Worm (Caenorhabditis elegans) whole organism, L1 larva: ENCODE results near the gene mac-1.
A peak's percentile ranks its signal among the peaks of the same experiment; 100 is the strongest.
"Not testable (repeated sequence)": the region's sequence is repeated elsewhere in the genome, so short reads cannot be mapped to it uniquely, and the experiment has no call there.

Experiments
- C16A3.4 ChIP-seq: fragments of 150-350 bp; optimal IDR thresholded peaks from 2 replicates; lab custom pipeline; 2014; ENCODE audit warnings: missing biosample characterization, missing genetic modification characterization
- aha-1 ChIP-seq: fragments of 150-350 bp; optimal IDR thresholded peaks from 2 replicates; lab custom pipeline; 2014; ENCODE audit warnings: missing biosample characterization, missing genetic modification characterization
- blmp-1 ChIP-seq: fragments of 150-350 bp; optimal IDR thresholded peaks from 2 replicates; lab custom pipeline; 2014; ENCODE audit warnings: missing biosample characterization, missing genetic modification characterization
- ceh-63 ChIP-seq: fragments of 200-800 bp; sonication (Bioruptor generic); optimal IDR thresholded peaks from 2 replicates; lab custom pipeline; 2018; ENCODE audit warnings: mild to moderate bottlenecking, missing genetic modification characterization, missing compliant biosample characterization
- ceh-88 ChIP-seq: fragments of 200-800 bp; sonication (Bioruptor generic); IDR thresholded peaks from 2 replicates; pipeline ENCODE4 v1.3.6; 2022; ENCODE audit warnings: missing genetic modification characterization, missing compliant biosample characterization
- dpl-1 ChIP-seq, 3 experiments: fragments of 150-350 bp in 2 of 3; sonication (generic microtip) in 1 of 3; optimal IDR thresholded peaks; 2 replicates each; lab custom pipeline; 2014 to 2017; ENCODE audit warnings: missing biosample characterization in 3 of 3, missing genetic modification characterization in 3 of 3, missing genetic modification reagents in 3 of 3
- egl-13 ChIP-seq: sonication (generic microtip); optimal IDR thresholded peaks from 2 replicates; lab custom pipeline; 2016; ENCODE audit warnings: missing genotype, missing genetic modification reagents, missing genetic modification characterization, missing compliant biosample characterization
- ets-5 ChIP-seq: fragments of 200-800 bp; sonication (Bioruptor generic); IDR thresholded peaks from 2 replicates; pipeline ENCODE4 v1.3.6; 2022; ENCODE audit warnings: missing genetic modification characterization, missing compliant biosample characterization
- fkh-10 ChIP-seq: sonication (generic microtip); optimal IDR thresholded peaks from 2 replicates; lab custom pipeline; 2017; ENCODE audit warnings: missing biosample characterization, missing genetic modification reagents, missing genetic modification characterization
- fkh-4 ChIP-seq: sonication (generic microtip); optimal IDR thresholded peaks from 2 replicates; lab custom pipeline; 2016; ENCODE audit warnings: missing compliant biosample characterization, missing genetic modification characterization, borderline replicate concordance
- grh-1 ChIP-seq: fragments of 200-800 bp; sonication (Bioruptor generic); IDR thresholded peaks from 2 replicates; pipeline ENCODE4 v1.3.6; 2022; ENCODE audit warnings: missing genetic modification reagents, missing genetic modification characterization, missing compliant biosample characterization
- hlh-17 ChIP-seq: fragments of 200-800 bp; sonication (Bioruptor generic); optimal IDR thresholded peaks from 2 replicates; lab custom pipeline; 2018; ENCODE audit warnings: missing genetic modification characterization, mild to moderate bottlenecking, missing compliant biosample characterization, moderate library complexity, borderline replicate concordance
- jun-1 ChIP-seq: fragments of 150-350 bp; optimal IDR thresholded peaks from 2 replicates; lab custom pipeline; 2014; ENCODE audit warnings: missing biosample characterization, missing genetic modification reagents, missing genetic modification characterization
- lin-13 ChIP-seq: fragments of 150-350 bp; optimal IDR thresholded peaks from 2 replicates; lab custom pipeline; 2014; ENCODE audit warnings: missing biosample characterization, missing genetic modification reagents, missing genetic modification characterization
- lin-14 ChIP-seq: fragments of 200-800 bp; sonication (Bioruptor generic); optimal IDR thresholded peaks from 2 replicates; lab custom pipeline; 2018; ENCODE audit warnings: mild to moderate bottlenecking, missing genetic modification characterization, moderate library complexity, missing compliant biosample characterization
- lin-35 ChIP-seq, 2 experiments: fragments of 150-350 bp; optimal IDR thresholded peaks; 2 replicates each; lab custom pipeline; 2014; ENCODE audit warnings: missing biosample characterization in 2 of 2, missing genetic modification characterization in 2 of 2, missing genetic modification reagents in 2 of 2
- lin-39 ChIP-seq: fragments of 150-350 bp; optimal IDR thresholded peaks from 2 replicates; lab custom pipeline; 2014; ENCODE audit warnings: missing biosample characterization, missing genetic modification reagents, missing genetic modification characterization
- lir-3 ChIP-seq: sonication (generic microtip); optimal IDR thresholded peaks from 2 replicates; lab custom pipeline; 2016; ENCODE audit warnings: mild to moderate bottlenecking, missing genetic modification characterization, moderate library complexity, missing compliant biosample characterization; ENCODE audit not compliant: poor library complexity
- lsy-2 ChIP-seq, 2 experiments: fragments of 150-350 bp; optimal IDR thresholded peaks; 2 replicates each; lab custom pipeline; 2014; ENCODE audit warnings: missing biosample characterization in 2 of 2, missing genetic modification characterization in 2 of 2
- mef-2 ChIP-seq: fragments of 150-350 bp; optimal IDR thresholded peaks from 2 replicates; lab custom pipeline; 2014; ENCODE audit warnings: missing biosample characterization, missing genetic modification characterization
- mep-1 ChIP-seq: fragments of 150-350 bp; optimal IDR thresholded peaks from 2 replicates; lab custom pipeline; 2014; ENCODE audit warnings: missing biosample characterization, missing genetic modification characterization
- nhr-19 ChIP-seq: fragments of 200-800 bp; sonication (Bioruptor generic); conservative IDR thresholded peaks from 2 replicates; pipeline ENCODE4 v1.3.6; 2022; ENCODE audit warnings: missing genetic modification characterization, missing compliant biosample characterization
- nhr-237 ChIP-seq: fragments of 150-350 bp; optimal IDR thresholded peaks from 2 replicates; lab custom pipeline; 2014; ENCODE audit warnings: missing biosample characterization, missing genetic modification characterization
- nhr-71 ChIP-seq: sonication (generic microtip); optimal IDR thresholded peaks from 2 replicates; lab custom pipeline; 2016; ENCODE audit warnings: mild to moderate bottlenecking, missing genetic modification characterization, moderate library complexity, missing compliant biosample characterization
- nhr-90 ChIP-seq: sonication (generic microtip); optimal IDR thresholded peaks from 2 replicates; lab custom pipeline; 2016; ENCODE audit warnings: mild to moderate bottlenecking, missing genetic modification characterization, missing compliant biosample characterization; ENCODE audit not compliant: poor library complexity
- pqm-1 ChIP-seq: sonication (generic microtip); optimal IDR thresholded peaks from 3 replicates; lab custom pipeline; 2017; ENCODE audit warnings: missing biosample characterization, missing genetic modification characterization
- rnt-1 ChIP-seq: sonication (generic microtip); optimal IDR thresholded peaks from 2 replicates; lab custom pipeline; 2016; ENCODE audit warnings: mild to moderate bottlenecking, missing genetic modification characterization, moderate library complexity, missing compliant biosample characterization
- snpc-4 ChIP-seq: fragments of 150-350 bp; optimal IDR thresholded peaks from 2 replicates; lab custom pipeline; 2014; ENCODE audit warnings: missing biosample characterization, missing genetic modification characterization
- snu-23 ChIP-seq: sonication (generic microtip); optimal IDR thresholded peaks from 2 replicates; lab custom pipeline; 2016; ENCODE audit warnings: missing genetic modification characterization, missing compliant biosample characterization
- unc-130 ChIP-seq: fragments of 150-350 bp; optimal IDR thresholded peaks from 2 replicates; lab custom pipeline; 2017; ENCODE audit warnings: missing biosample characterization, missing genetic modification characterization, inconsistent platforms
- unc-62 ChIP-seq: fragments of 150-350 bp; optimal IDR thresholded peaks from 2 replicates; lab custom pipeline; 2014; ENCODE audit warnings: missing biosample characterization, missing genetic modification reagents, missing genetic modification characterization
- unc-86 ChIP-seq: sonication (generic microtip); optimal IDR thresholded peaks from 2 replicates; lab custom pipeline; 2016; ENCODE audit warnings: missing genetic modification characterization, missing compliant biosample characterization
- zag-1 ChIP-seq: fragments of 150-350 bp; optimal IDR thresholded peaks from 2 replicates; lab custom pipeline; 2014; ENCODE audit warnings: missing biosample characterization, missing genetic modification characterization

The mac-1 gene

DNA sequence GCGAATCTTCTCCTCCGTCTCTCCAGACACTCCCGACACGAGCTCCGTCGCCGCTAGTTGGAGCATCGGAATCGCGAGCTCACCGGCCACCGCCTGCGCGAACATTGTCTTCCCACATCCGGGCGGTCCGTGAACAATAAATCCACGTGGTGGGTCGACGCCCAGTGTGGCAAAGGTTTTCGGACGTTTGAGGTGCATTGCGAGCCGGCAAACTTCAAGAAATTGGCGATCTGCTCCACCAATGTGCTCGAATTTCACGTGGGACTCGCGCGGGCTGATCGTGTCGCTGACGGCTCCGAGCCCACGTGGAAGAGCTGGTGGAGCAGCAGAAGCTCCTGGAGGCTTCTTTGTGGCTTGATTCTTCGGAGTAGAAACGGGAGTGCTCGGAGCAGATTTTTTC is 4.1 kb downstream of the mac-1 start:
- TF ChIP-seq fkh-4: no peak
- no peak for TF ChIP-seq unc-130 (tag; lab: Kevin White, UChicago)

ce11 chrII:13315637-13316523 is 4.8 kb downstream of the mac-1 start:
- TF ChIP-seq egl-13 (tag; lab: Kevin White, UChicago) (no peak), snpc-4 (no peak), mef-2 (tag; lab: Kevin White, UChicago) (no peak), lir-3 (tag; lab: Kevin White, UChicago) (no peak), lin-14 (GFP tag; lab: Kevin White, UChicago) (no peak)

DNA sequence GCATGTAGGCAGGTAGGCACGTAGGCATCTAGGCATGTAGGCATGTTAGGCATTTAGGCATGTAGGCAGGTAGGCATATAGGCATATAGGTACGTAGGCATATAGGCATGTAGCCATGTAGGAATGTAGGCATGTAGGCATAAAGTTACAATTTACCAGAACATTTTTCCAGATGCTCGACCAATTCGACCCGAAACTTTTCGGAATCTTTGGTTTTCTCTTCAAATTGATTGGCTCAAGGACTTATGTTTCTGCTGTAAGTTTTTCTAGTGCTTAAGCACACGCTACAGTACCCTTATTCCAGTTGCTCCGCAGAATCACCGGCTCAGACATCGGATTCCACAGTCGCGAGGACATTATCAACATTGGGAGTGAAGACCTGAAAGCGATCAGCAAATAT is 10.5 kb downstream of the mac-1 start:
- TF ChIP-seq nhr-71: no peak
- TF ChIP-seq ceh-63: no peak
- TF ChIP-seq rnt-1 (tag; lab: Kevin White, UChicago): no peak
- no peak for TF ChIP-seq jun-1 (tag; lab: Kevin White, UChicago)
- no peak for TF ChIP-seq ceh-88 (GFP tag; lab: Robert Waterston, UW)
- TF ChIP-seq C16A3.4 (tag; lab: Kevin White, UChicago): no peak

ce11 chrII:13308990-13309389 is 11.7 kb downstream of the mac-1 start, which contains the start of gene faxc-2:
Gene faxc-2 (plus strand): TSS chrII:13309290.
- not testable (repeated sequence) for TF ChIP-seq nhr-90; pqm-1 (tag; lab: Kevin White, UChicago); aha-1 (tag; lab: Kevin White, UChicago)

ce11 chrII:13304339-13304938 is 16.3 kb downstream of the mac-1 start:
- peak; percentile 19 for TF ChIP-seq unc-86 (tag; lab: Kevin White, UChicago)
- peak; percentile 74 for TF ChIP-seq lin-14 (GFP tag; lab: Kevin White, UChicago)
- peak in 1 of 2 experiments; percentile 11 for TF ChIP-seq lin-35 (GFP tag; optimal IDR thresholded peaks at IDR 0.05; lab: Kevin White, UChicago)
- TF ChIP-seq snu-23: peak; percentile 25
- TF ChIP-seq C16A3.4 (tag; lab: Kevin White, UChicago): no peak
- TF ChIP-seq blmp-1: peak; percentile 37
- no peak for TF ChIP-seq lin-13 (GFP tag; lab: Kevin White, UChicago)
- TF ChIP-seq nhr-71: peak; percentile 13
- TF ChIP-seq snpc-4: peak; percentile 3
- peak; percentile 25 for TF ChIP-seq mep-1
- TF ChIP-seq hlh-17 (GFP tag; lab: Kevin White, UChicago): no peak
- 0 out of 2 replicates have a peak, but pooled peaks have one; percentile 76 for TF ChIP-seq ets-5 (GFP tag; lab: Robert Waterston, UW)
- no peak for TF ChIP-seq nhr-237 (tag; lab: Kevin White, UChicago)
- TF ChIP-seq lsy-2 (tag; optimal IDR thresholded peaks at IDR 0.05; lab: Kevin White, UChicago): peak in 1 of 2 experiments; percentile 26
- peak in 1 of 3 experiments; percentile 4 for TF ChIP-seq dpl-1 (GFP tag; optimal IDR thresholded peaks at IDR 0.05; lab: Kevin White, UChicago)
- no peak for TF ChIP-seq grh-1
- peak; percentile 36; the same call in 1 of the 2 replicates for TF ChIP-seq nhr-19
- TF ChIP-seq zag-1 (tag; lab: Kevin White, UChicago): no peak
- TF ChIP-seq unc-62 (GFP tag; lab: Kevin White, UChicago): no peak
- no peak for TF ChIP-seq lin-39 (tag; lab: Kevin White, UChicago)
- no peak for TF ChIP-seq fkh-10 (GFP tag; lab: Kevin White, UChicago)
